Worm (Caenorhabditis elegans) whole organism, young adult: Measurements from ENCODE around the gene npl-4.1.

ENCODE experiments used
- B0019.2 ChIP-seq: fragments of 200-800 bp; sonication (Bioruptor generic); conservative IDR thresholded peaks from 2 replicates; pipeline ENCODE4 v1.3.6; 2022; ENCODE audit warnings: missing genetic modification reagents, missing genetic modification characterization, missing compliant biosample characterization
- B0035.1 ChIP-seq: sonication (generic microtip); optimal IDR thresholded peaks from 2 replicates; lab custom pipeline; 2016; ENCODE audit warnings: missing genetic modification characterization, mild to moderate bottlenecking, missing compliant biosample characterization, missing genotype, missing genetic modification reagents
- B0261.1 ChIP-seq: sonication (generic microtip); optimal IDR thresholded peaks from 2 replicates; lab custom pipeline; 2016; ENCODE audit warnings: mild to moderate bottlenecking, missing genetic modification characterization, moderate library complexity, missing compliant biosample characterization
- C06A6.2 ChIP-seq: fragments of 200-800 bp; sonication (Bioruptor generic); conservative IDR thresholded peaks from 2 replicates; pipeline ENCODE4 v1.3.6; 2022; ENCODE audit warnings: missing genetic modification characterization, missing compliant biosample characterization
- D2030.7 ChIP-seq: fragments of 200-800 bp; sonication (Bioruptor generic); IDR thresholded peaks from 2 replicates; pipeline ENCODE4 v1.3.6; 2022; ENCODE audit warnings: missing genetic modification reagents, missing genetic modification characterization, missing compliant biosample characterization
- F37B4.10 ChIP-seq: fragments of 200-800 bp; sonication (Bioruptor generic); IDR thresholded peaks from 2 replicates; pipeline ENCODE4 v1.3.6; 2022; ENCODE audit warnings: missing genetic modification characterization, missing compliant biosample characterization
- F49E8.2 ChIP-seq: sonication (generic microtip); optimal IDR thresholded peaks from 3 replicates; lab custom pipeline; 2017; ENCODE audit warnings: missing genetic modification characterization, mild to moderate bottlenecking, missing compliant biosample characterization, antibody characterized with exemption, moderate library complexity; ENCODE audit not compliant: insufficient read depth
- F52B5.7 ChIP-seq: sonication (generic microtip); optimal IDR thresholded peaks from 2 replicates; lab custom pipeline; 2016; ENCODE audit warnings: mild to moderate bottlenecking, missing genetic modification characterization, missing compliant biosample characterization
- K12H6.12 ChIP-seq: fragments of 200-800 bp; sonication (Bioruptor generic); optimal IDR thresholded peaks from 2 replicates; lab custom pipeline; 2018; ENCODE audit warnings: mild to moderate bottlenecking, missing genetic modification characterization, missing compliant biosample characterization
- T26A5.8 ChIP-seq: sonication (generic microtip); optimal IDR thresholded peaks from 2 replicates; lab custom pipeline; 2016; ENCODE audit warnings: missing genetic modification characterization, missing compliant biosample characterization
- Y53F4B.3 ChIP-seq: fragments of 200-800 bp; sonication (Bioruptor generic); IDR thresholded peaks from 2 replicates; pipeline ENCODE4 v1.3.6; 2022; ENCODE audit warnings: missing genetic modification reagents, missing genetic modification characterization, missing compliant biosample characterization
- Y67H2A.10 ChIP-seq: fragments of 200-800 bp; sonication (Bioruptor generic); conservative IDR thresholded peaks from 2 replicates; pipeline ENCODE4 v1.3.6; 2022; ENCODE audit warnings: missing genetic modification reagents, missing genetic modification characterization, missing compliant biosample characterization
- Y79H2A.3 ChIP-seq: fragments of 200-800 bp; sonication (Bioruptor generic); conservative IDR thresholded peaks from 2 replicates; pipeline ENCODE4 v1.3.6; 2022; ENCODE audit warnings: missing genetic modification reagents, missing genetic modification characterization, missing compliant biosample characterization
- Y95B8A.8 ChIP-seq: fragments of 200-800 bp; sonication (Bioruptor generic); IDR thresholded peaks from 2 replicates; pipeline ENCODE4 v1.3.6; 2022; ENCODE audit warnings: missing genetic modification reagents, missing genetic modification characterization, missing compliant biosample characterization
- ZK185.1 ChIP-seq: sonication (generic microtip); optimal IDR thresholded peaks from 2 replicates; lab custom pipeline; 2016; ENCODE audit warnings: mild to moderate bottlenecking, missing genetic modification characterization, missing compliant biosample characterization; ENCODE audit not compliant: poor library complexity, severe bottlenecking
- ama-1 ChIP-seq, 3 experiments: fragments of 150-350 bp in 1 of 3; sonication (generic microtip) in 2 of 3; optimal IDR thresholded peaks; 2 replicates each; lab custom pipeline; 2014 to 2018; ENCODE audit warnings: missing biosample characterization in 2 of 3, missing genetic modification characterization in 2 of 3, missing genetic modification reagents in 2 of 3
- atf-7 ChIP-seq: sonication (generic microtip); optimal IDR thresholded peaks from 2 replicates; lab custom pipeline; 2017; ENCODE audit warnings: mild to moderate bottlenecking, missing genetic modification characterization, missing compliant biosample characterization
- athp-1 ChIP-seq: sonication (generic microtip); optimal IDR thresholded peaks from 2 replicates; lab custom pipeline; 2017; ENCODE audit warnings: mild to moderate bottlenecking, missing genetic modification characterization, missing compliant biosample characterization
- attf-3 ChIP-seq: fragments of 200-800 bp; sonication (Bioruptor generic); conservative IDR thresholded peaks from 2 replicates; pipeline ENCODE4 v1.3.6; 2022; ENCODE audit warnings: missing genetic modification reagents, missing genetic modification characterization, missing compliant biosample characterization
- attf-6 ChIP-seq: fragments of 200-800 bp; sonication (Bioruptor generic); IDR thresholded peaks from 2 replicates; pipeline ENCODE4 v1.3.6; 2022; ENCODE audit warnings: missing genetic modification reagents, missing genetic modification characterization, missing compliant biosample characterization
- bed-2 ChIP-seq: fragments of 200-800 bp; sonication (Bioruptor generic); IDR thresholded peaks from 2 replicates; pipeline ENCODE4 v1.3.6; 2022; ENCODE audit warnings: missing genetic modification reagents, missing genetic modification characterization, missing compliant biosample characterization
- ceh-27 ChIP-seq: fragments of 200-800 bp; sonication (Bioruptor generic); optimal IDR thresholded peaks from 2 replicates; lab custom pipeline; 2018; ENCODE audit warnings: mild to moderate bottlenecking, missing genetic modification characterization, moderate library complexity, missing compliant biosample characterization
- ceh-40 ChIP-seq: fragments of 200-800 bp; sonication (Bioruptor generic); IDR thresholded peaks from 2 replicates; pipeline ENCODE4 v1.3.6; 2022; ENCODE audit warnings: missing genetic modification characterization, missing compliant biosample characterization
- chd-7 ChIP-seq: sonication (generic microtip); optimal IDR thresholded peaks from 2 replicates; lab custom pipeline; 2016; ENCODE audit warnings: mild to moderate bottlenecking, missing genetic modification characterization, moderate library complexity, missing compliant biosample characterization
- die-1 ChIP-seq: sonication (generic microtip); optimal IDR thresholded peaks from 2 replicates; lab custom pipeline; 2016; ENCODE audit warnings: missing genotype, mild to moderate bottlenecking, missing genetic modification characterization, missing compliant biosample characterization
- dox-1 ChIP-seq: fragments of 200-800 bp; sonication (Bioruptor generic); IDR thresholded peaks from 2 replicates; pipeline ENCODE4 v1.3.6; 2022; ENCODE audit warnings: missing genetic modification reagents, missing genetic modification characterization, missing compliant biosample characterization
- egrh-3 ChIP-seq: fragments of 200-800 bp; sonication (Bioruptor generic); IDR thresholded peaks from 2 replicates; pipeline ENCODE4 v1.3.6; 2022; ENCODE audit warnings: missing genetic modification reagents, missing genetic modification characterization, missing compliant biosample characterization
- ekl-4 ChIP-seq: fragments of 200-800 bp; sonication (Bioruptor generic); IDR thresholded peaks from 2 replicates; pipeline ENCODE4 v1.3.6; 2022; ENCODE audit warnings: missing genetic modification reagents, missing genetic modification characterization, missing compliant biosample characterization
- him-1 ChIP-seq: sonication (generic microtip); optimal IDR thresholded peaks from 2 replicates; lab custom pipeline; 2016; ENCODE audit warnings: missing genotype, missing genetic modification reagents, missing genetic modification characterization, missing compliant biosample characterization
- lin-26 ChIP-seq: fragments of 200-800 bp; sonication (Bioruptor generic); IDR thresholded peaks from 2 replicates; pipeline ENCODE4 v1.3.6; 2022; ENCODE audit warnings: missing genetic modification reagents, missing genetic modification characterization, missing compliant biosample characterization
- lin-54 ChIP-seq: fragments of 200-800 bp; sonication (Bioruptor generic); optimal IDR thresholded peaks from 2 replicates; lab custom pipeline; 2018; ENCODE audit warnings: mild to moderate bottlenecking, missing genetic modification characterization, missing compliant biosample characterization
- lsy-27 ChIP-seq: sonication (generic microtip); optimal IDR thresholded peaks from 2 replicates; lab custom pipeline; 2017; ENCODE audit warnings: missing genetic modification characterization, mild to moderate bottlenecking, missing compliant biosample characterization, antibody characterized with exemption, missing genotype, borderline replicate concordance; ENCODE audit not compliant: insufficient read depth
- madf-10 ChIP-seq: sonication (generic microtip); optimal IDR thresholded peaks from 2 replicates; lab custom pipeline; 2016; ENCODE audit warnings: mild to moderate bottlenecking, missing genetic modification characterization, missing compliant biosample characterization
- madf-8 ChIP-seq: fragments of 200-800 bp; sonication (Bioruptor generic); conservative IDR thresholded peaks from 2 replicates; pipeline ENCODE4 v1.3.6; 2022; ENCODE audit warnings: missing genetic modification reagents, missing genetic modification characterization, missing compliant biosample characterization
- mxl-1 ChIP-seq: sonication (generic microtip); optimal IDR thresholded peaks from 2 replicates; lab custom pipeline; 2016; ENCODE audit warnings: missing genetic modification characterization, missing compliant biosample characterization
- nfya-1 ChIP-seq: sonication (generic microtip); optimal IDR thresholded peaks from 2 replicates; lab custom pipeline; 2017; ENCODE audit warnings: antibody characterized with exemption, missing compliant biosample characterization, missing genetic modification characterization, borderline replicate concordance; ENCODE audit not compliant: insufficient read depth
- nfyb-1 ChIP-seq: fragments of 200-800 bp; sonication (Bioruptor generic); IDR thresholded peaks from 2 replicates; pipeline ENCODE4 v1.3.6; 2022; ENCODE audit warnings: missing genetic modification reagents, missing genetic modification characterization, missing compliant biosample characterization
- nhr-80 ChIP-seq: sonication (generic microtip); optimal IDR thresholded peaks from 2 replicates; lab custom pipeline; 2016; ENCODE audit warnings: missing genetic modification characterization, missing compliant biosample characterization
- rcor-1 ChIP-seq: fragments of 200-800 bp; sonication (Bioruptor generic); IDR thresholded peaks from 2 replicates; pipeline ENCODE4 v1.3.6; 2022; ENCODE audit warnings: missing genetic modification reagents, missing genetic modification characterization, missing compliant biosample characterization
- rec-8 ChIP-seq, 2 experiments: sonication (generic microtip); optimal IDR thresholded peaks; 2 replicates each; lab custom pipeline; 2016; ENCODE audit warnings: mild to moderate bottlenecking in 2 of 2, missing genetic modification characterization in 2 of 2, missing genetic modification reagents in 2 of 2, missing genotype in 2 of 2, missing biosample characterization in 1 of 2, missing compliant biosample characterization in 1 of 2, moderate library complexity in 1 of 2
- sdz-38 ChIP-seq: sonication (generic microtip); optimal IDR thresholded peaks from 2 replicates; lab custom pipeline; 2016; ENCODE audit warnings: missing genotype, missing genetic modification characterization, missing compliant biosample characterization
- snpc-1.3 ChIP-seq: sonication (generic microtip); optimal IDR thresholded peaks from 2 replicates; lab custom pipeline; 2017; ENCODE audit warnings: missing genetic modification characterization, mild to moderate bottlenecking, missing compliant biosample characterization, antibody characterized with exemption, moderate library complexity, missing genotype, missing genetic modification reagents; ENCODE audit not compliant: insufficient read depth
- somi-1 ChIP-seq: fragments of 200-800 bp; sonication (Bioruptor generic); optimal IDR thresholded peaks from 2 replicates; lab custom pipeline; 2018; ENCODE audit warnings: mild to moderate bottlenecking, missing genetic modification characterization, missing compliant biosample characterization
- sptf-2 ChIP-seq: fragments of 200-800 bp; sonication (Bioruptor generic); optimal IDR thresholded peaks from 2 replicates; lab custom pipeline; 2018; ENCODE audit warnings: mild to moderate bottlenecking, missing genetic modification characterization, missing compliant biosample characterization
- tbp1 ChIP-seq: fragments of 200-800 bp; sonication (Bioruptor generic); optimal IDR thresholded peaks from 2 replicates; lab custom pipeline; 2018; ENCODE audit warnings: mild to moderate bottlenecking, missing genetic modification characterization, missing compliant biosample characterization
- ztf-26 ChIP-seq: sonication (generic microtip); optimal IDR thresholded peaks from 2 replicates; lab custom pipeline; 2017; ENCODE audit warnings: missing genetic modification characterization, missing compliant biosample characterization
- ztf-3 ChIP-seq: fragments of 200-800 bp; sonication (Bioruptor generic); optimal IDR thresholded peaks from 2 replicates; lab custom pipeline; 2018; ENCODE audit warnings: mild to moderate bottlenecking, missing genetic modification characterization, missing compliant biosample characterization

Gene npl-4.1

DNA sequence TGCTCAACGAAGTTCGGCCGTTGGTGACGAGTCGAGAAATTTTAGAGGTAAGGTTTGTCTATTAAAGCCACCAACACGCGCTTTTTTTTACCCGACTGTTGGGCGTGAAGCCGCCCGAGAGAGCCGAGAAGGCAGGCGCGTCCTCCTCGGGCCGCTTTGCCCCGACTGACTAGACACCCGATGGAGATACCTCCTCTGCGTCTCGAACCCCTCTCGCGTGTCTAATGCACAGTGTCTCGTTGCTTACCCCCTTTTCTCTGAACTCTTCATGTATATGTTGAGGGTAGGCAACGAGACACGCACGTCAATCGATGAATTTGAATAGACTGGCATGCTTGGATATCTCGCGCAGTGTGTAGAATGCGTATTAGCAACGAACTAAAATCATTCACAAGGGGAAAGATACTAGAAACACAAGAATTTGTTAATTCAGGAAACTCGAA lies 30.6 kb downstream of the npl-4.1 start (continued):
- TF ChIP-seq mxl-1 (tag; lab: Kevin White, UChicago) (peak; percentile 67), lsy-27 (tag; lab: Kevin White, UChicago) (peak; percentile 90), D2030.7 (GFP tag; lab: Robert Waterston, UW) (peak; percentile 64), athp-1 (peak; percentile 99), lin-54 (GFP tag; lab: Kevin White, UChicago) (peak; percentile 83), madf-10 (tag; lab: Kevin White, UChicago) (peak; percentile 85), sptf-2 (GFP tag; lab: Kevin White, UChicago) (no peak), nhr-80 (tag; lab: Kevin White, UChicago) (peak; percentile 2), B0261.1 (tag; lab: Kevin White, UChicago) (peak; percentile 55), lin-26 (GFP tag; lab: Robert Waterston, UW) (peak; percentile 85), ztf-26 (peak; percentile 96), somi-1 (GFP tag; lab: Kevin White, UChicago) (peak; percentile 90), Y67H2A.10 (GFP tag; lab: Robert Waterston, UW) (peak; percentile 85), Y79H2A.3 (GFP tag; lab: Robert Waterston, UW) (peak; percentile 96), chd-7 (tag; lab: Kevin White, UChicago) (peak; percentile 99), tbp1 (GFP tag; lab: Kevin White, UChicago) (peak; percentile 71), ztf-3 (peak; percentile 94), Y53F4B.3 (GFP tag; lab: Robert Waterston, UW) (peak; percentile 31; the same call in 1 of the 2 replicates), snpc-1.3 (no peak), F49E8.2 (tag; lab: Kevin White, UChicago) (peak; percentile 33), ama-1 (optimal IDR thresholded peaks at IDR 0.05; lab: Kevin White, UChicago) (peak; percentile 100), ama-1 (GFP tag; optimal IDR thresholded peaks at IDR 0.05; lab: Kevin White, UChicago) (peak; percentile 89 to 94), ceh-27 (GFP tag; lab: Kevin White, UChicago) (peak; percentile 88), rec-8 (tag; optimal IDR thresholded peaks at IDR 0.05; lab: Kevin White, UChicago) (peak; percentile 36 to 42), attf-6 (GFP tag; lab: Robert Waterston, UW) (peak; percentile 92), nfyb-1 (GFP tag; lab: Robert Waterston, UW) (peak; percentile 100), him-1 (tag; lab: Kevin White, UChicago) (peak; percentile 43), dox-1 (GFP tag; lab: Robert Waterston, UW) (peak; percentile 87; the same call in 1 of the 2 replicates), die-1 (tag; lab: Kevin White, UChicago) (peak; percentile 77), F37B4.10 (GFP tag; lab: Robert Waterston, UW) (peak; percentile 92; the same call in 1 of the 2 replicates), ceh-40 (peak; percentile 94), bed-2 (peak; percentile 72; the same call in 1 of the 2 replicates), madf-8 (GFP tag; lab: Robert Waterston, UW) (no peak), C06A6.2 (GFP tag; lab: Robert Waterston, UW) (peak; percentile 92), Y95B8A.8 (GFP tag; lab: Robert Waterston, UW) (peak; percentile 96), B0035.1 (tag; lab: Kevin White, UChicago) (peak; percentile 91), rcor-1 (peak; percentile 79), nfya-1 (tag; lab: Kevin White, UChicago) (no peak), T26A5.8 (tag; lab: Kevin White, UChicago) (peak; percentile 98), ekl-4 (GFP tag; lab: Robert Waterston, UW) (peak; percentile 98), sdz-38 (tag; lab: Kevin White, UChicago) (no peak), ZK185.1 (tag; lab: Kevin White, UChicago) (peak; percentile 74), F52B5.7 (tag; lab: Kevin White, UChicago) (peak; percentile 100), B0019.2 (GFP tag; lab: Robert Waterston, UW) (peak; percentile 67), egrh-3 (peak; percentile 91), K12H6.12 (tag; lab: Kevin White, UChicago) (peak; percentile 90), atf-7 (tag; lab: Kevin White, UChicago) (peak; percentile 97), attf-3 (GFP tag; lab: Robert Waterston, UW) (peak; percentile 74)
